Fruit fly (Drosophila melanogaster) whole organism, embryonic: ENCODE measurements around the gene CG31098.

Experiments used
- Asciz ChIP-seq: fragments of 200-800 bp; sonication (Bioruptor generic); optimal IDR thresholded peaks from 2 replicates; lab custom pipeline; 2017; ENCODE audit warnings: missing biosample characterization, mild to moderate bottlenecking, missing genetic modification characterization, missing genetic modification reagents
- Atf3 ChIP-seq: fragments of 200-800 bp; sonication (Bioruptor generic); optimal IDR thresholded peaks from 3 replicates; lab custom pipeline; 2016; ENCODE audit warnings: missing biosample characterization, missing genetic modification characterization
- Atf6 ChIP-seq: fragments of 200-800 bp; sonication (Bioruptor generic); IDR thresholded peaks from 2 replicates; pipeline ENCODE4 v1.3.6; 2022; ENCODE audit warnings: missing biosample characterization, missing genetic modification characterization
- Awh ChIP-seq: fragments of 200-800 bp; sonication (Bioruptor generic); IDR thresholded peaks from 2 replicates; pipeline ENCODE4, ENCODE4 v1.3.6; 2022; ENCODE audit warnings: missing biosample characterization, missing genetic modification characterization
- CG10321 ChIP-seq: fragments of 200-800 bp; sonication (Bioruptor generic); IDR thresholded peaks from 2 replicates; pipeline ENCODE4 v1.3.6; 2022; ENCODE audit warnings: missing biosample characterization, missing genetic modification characterization
- CG11504 ChIP-seq: fragments of 200-800 bp; sonication (Bioruptor generic); optimal IDR thresholded peaks from 3 replicates; lab custom pipeline; 2019; ENCODE audit warnings: missing biosample characterization, mild to moderate bottlenecking, missing genetic modification characterization, moderate library complexity
- CG13123 ChIP-seq: fragments of 200-800 bp; sonication (Bioruptor generic); optimal IDR thresholded peaks from 2 replicates; lab custom pipeline; 2016; ENCODE audit warnings: missing biosample characterization, missing genetic modification characterization
- CG13424 ChIP-seq: fragments of 200-800 bp; sonication (Bioruptor generic); optimal IDR thresholded peaks from 2 replicates; lab custom pipeline; 2019; ENCODE audit warnings: missing biosample characterization, mild to moderate bottlenecking, missing genetic modification characterization, moderate library complexity
- CG14014 ChIP-seq: fragments of 200-800 bp; sonication (Bioruptor generic); IDR thresholded peaks from 2 replicates; pipeline ENCODE4 v1.3.6; 2022; ENCODE audit warnings: missing biosample characterization, missing genetic modification characterization
- CG14441 ChIP-seq: fragments of 200-800 bp; sonication (Bioruptor generic); IDR thresholded peaks from 2 replicates; pipeline ENCODE4 v1.3.6; 2022; ENCODE audit warnings: missing biosample characterization, missing genetic modification characterization
- CG1792 ChIP-seq: fragments of 200-800 bp; sonication (Bioruptor generic); optimal IDR thresholded peaks from 2 replicates; lab custom pipeline; 2016; ENCODE audit warnings: missing biosample characterization, missing genetic modification characterization
- CG18476 ChIP-seq: fragments of 200-800 bp; sonication (Bioruptor generic); optimal IDR thresholded peaks from 2 replicates; lab custom pipeline; 2016; ENCODE audit warnings: missing biosample characterization, mild to moderate bottlenecking, missing genetic modification characterization
- CG2875 ChIP-seq: fragments of 200-800 bp; sonication (Bioruptor generic); optimal IDR thresholded peaks from 2 replicates; lab custom pipeline; 2017; ENCODE audit warnings: missing biosample characterization, mild to moderate bottlenecking, missing genetic modification characterization, missing genetic modification reagents
- CG31441 ChIP-seq: fragments of 200-800 bp; sonication (Bioruptor generic); IDR thresholded peaks from 2 replicates; pipeline ENCODE4 v1.3.6; 2022; ENCODE audit warnings: missing biosample characterization, missing genetic modification characterization
- CG32772 ChIP-seq: fragments of 200-800 bp; sonication (Bioruptor generic); IDR thresholded peaks from 2 replicates; pipeline ENCODE4 v1.3.6; 2022; ENCODE audit warnings: missing biosample characterization, missing genetic modification characterization
- CG3407 ChIP-seq: fragments of 200-800 bp; sonication (Bioruptor generic); optimal IDR thresholded peaks from 2 replicates; lab custom pipeline; 2018; ENCODE audit warnings: missing biosample characterization, mild to moderate bottlenecking, missing genetic modification characterization
- CG34376 ChIP-seq: fragments of 200-800 bp; sonication (Bioruptor generic); optimal IDR thresholded peaks from 2 replicates; lab custom pipeline; 2018; ENCODE audit warnings: missing biosample characterization, mild to moderate bottlenecking, missing genetic modification characterization
- CG6654 ChIP-seq: fragments of 200-800 bp; sonication (Bioruptor generic); optimal IDR thresholded peaks from 2 replicates; lab custom pipeline; 2017; ENCODE audit warnings: missing biosample characterization, mild to moderate bottlenecking, missing genetic modification characterization
- CG6689 ChIP-seq: fragments of 200-800 bp; sonication (Bioruptor generic); IDR thresholded peaks from 2 replicates; pipeline ENCODE4 v1.3.6; 2022; ENCODE audit warnings: missing biosample characterization, missing genetic modification characterization
- CG8924 ChIP-seq: fragments of 200-800 bp; optimal IDR thresholded peaks from 3 replicates; lab custom pipeline; 2019; ENCODE audit warnings: missing biosample characterization, mild to moderate bottlenecking, missing genetic modification characterization, moderate library complexity
- CG9727 ChIP-seq: fragments of 200-800 bp; sonication (Bioruptor generic); optimal IDR thresholded peaks from 3 replicates; lab custom pipeline; 2017; ENCODE audit warnings: missing biosample characterization, mild to moderate bottlenecking, missing genetic modification characterization
- D19A ChIP-seq: fragments of 200-800 bp; optimal IDR thresholded peaks from 3 replicates; lab custom pipeline; 2019; ENCODE audit warnings: missing biosample characterization, mild to moderate bottlenecking, missing genetic modification characterization, moderate library complexity
- Dbx ChIP-seq: fragments of 200-800 bp; sonication (Bioruptor generic); IDR thresholded peaks from 3 replicates; pipeline ENCODE4 v1.3.6; 2022; ENCODE audit warnings: missing biosample characterization, missing genetic modification characterization
- Deaf1 ChIP-seq: fragments of 200-800 bp; optimal IDR thresholded peaks from 3 replicates; lab custom pipeline; 2019; ENCODE audit warnings: missing biosample characterization, mild to moderate bottlenecking, missing genetic modification characterization, moderate library complexity
- Doc2 ChIP-seq: fragments of 200-800 bp; sonication (Bioruptor generic); IDR thresholded peaks from 2 replicates; pipeline ENCODE4 v1.3.6; 2022; ENCODE audit warnings: missing biosample characterization, missing genetic modification characterization
- H15 ChIP-seq: fragments of 200-800 bp; sonication (Bioruptor generic); IDR thresholded peaks from 3 replicates; pipeline ENCODE4 v1.3.6; 2022; ENCODE audit warnings: missing biosample characterization, missing genetic modification characterization
- H2.0 ChIP-seq: fragments of 200-800 bp; sonication (Bioruptor generic); IDR thresholded peaks from 2 replicates; pipeline ENCODE4 v1.3.6; 2022; ENCODE audit warnings: missing biosample characterization, missing genetic modification characterization
- HmgZ ChIP-seq: fragments of 200-800 bp; sonication (Bioruptor generic); optimal IDR thresholded peaks from 2 replicates; lab custom pipeline; 2018; ENCODE audit warnings: missing biosample characterization, mild to moderate bottlenecking, missing genetic modification characterization
- MTF-1 ChIP-seq: fragments of 200-800 bp; sonication (Bioruptor generic); optimal IDR thresholded peaks from 2 replicates; lab custom pipeline; 2018; ENCODE audit warnings: missing biosample characterization, mild to moderate bottlenecking, missing genetic modification characterization, borderline replicate concordance
- Mes4 ChIP-seq: fragments of 200-800 bp; sonication (Bioruptor generic); optimal IDR thresholded peaks from 2 replicates; lab custom pipeline; 2016; ENCODE audit warnings: missing biosample characterization, missing genetic modification characterization
- Oli ChIP-seq: fragments of 200-800 bp; sonication (Bioruptor generic); optimal IDR thresholded peaks from 2 replicates; lab custom pipeline; 2018; ENCODE audit warnings: missing biosample characterization, mild to moderate bottlenecking, missing genetic modification characterization, moderate library complexity
- Sry-δ ChIP-seq: fragments of 200-800 bp; sonication (Bioruptor generic); optimal IDR thresholded peaks from 2 replicates; lab custom pipeline; 2016; ENCODE audit warnings: missing biosample characterization, missing genetic modification characterization
- ash1 ChIP-seq: fragments of 200-800 bp; sonication (Bioruptor generic); optimal IDR thresholded peaks from 2 replicates; lab custom pipeline; 2018; ENCODE audit warnings: missing biosample characterization, mild to moderate bottlenecking, missing genetic modification characterization
- bab2 ChIP-seq: fragments of 200-800 bp; sonication (Bioruptor generic); optimal IDR thresholded peaks from 2 replicates; lab custom pipeline; 2016; ENCODE audit warnings: missing biosample characterization, missing genetic modification characterization
- bbx ChIP-seq: fragments of 200-800 bp; sonication (Bioruptor generic); IDR thresholded peaks from 2 replicates; pipeline ENCODE4 v1.3.6; 2022; ENCODE audit warnings: missing biosample characterization, missing genetic modification characterization; ENCODE audit not compliant: partially characterized antibody
- bowl ChIP-seq: fragments of 200-800 bp; sonication (Bioruptor generic); IDR thresholded peaks from 2 replicates; pipeline ENCODE4 v1.3.6; 2022; ENCODE audit warnings: missing biosample characterization, missing genetic modification characterization
- gfzf ChIP-seq: fragments of 200-800 bp; sonication (Bioruptor generic); optimal IDR thresholded peaks from 2 replicates; lab custom pipeline; 2016; ENCODE audit warnings: missing biosample characterization, mild to moderate bottlenecking, missing genetic modification characterization, moderate library complexity
- grn ChIP-seq: fragments of 200-800 bp; sonication (Bioruptor generic); optimal IDR thresholded peaks from 3 replicates; lab custom pipeline; 2017; ENCODE audit warnings: missing biosample characterization, missing genetic modification characterization
- jigr1 ChIP-seq: fragments of 200-800 bp; sonication (Bioruptor generic); IDR thresholded peaks from 3 replicates; pipeline ENCODE4 v1.3.6; 2022; ENCODE audit warnings: missing biosample characterization, missing genetic modification characterization
- jing ChIP-seq: fragments of 200-800 bp; sonication (Bioruptor generic); optimal IDR thresholded peaks from 2 replicates; lab custom pipeline; 2018; ENCODE audit warnings: missing biosample characterization, mild to moderate bottlenecking, missing genetic modification characterization
- knrl ChIP-seq: fragments of 200-800 bp; sonication (Bioruptor generic); IDR thresholded peaks from 3 replicates; pipeline ENCODE4 v1.3.6; 2022; ENCODE audit warnings: missing biosample characterization, missing genetic modification characterization; ENCODE audit not compliant: partially characterized antibody
- nerfin-1 ChIP-seq: fragments of 200-800 bp; sonication (Bioruptor generic); optimal IDR thresholded peaks from 3 replicates; lab custom pipeline; 2019; ENCODE audit warnings: missing biosample characterization, mild to moderate bottlenecking, missing genetic modification characterization, moderate library complexity
- nerfin-2 ChIP-seq: fragments of 200-800 bp; sonication (Bioruptor generic); IDR thresholded peaks from 2 replicates; pipeline ENCODE4 v1.3.6; 2022; ENCODE audit warnings: missing biosample characterization, missing genetic modification characterization; ENCODE audit not compliant: partially characterized antibody
- otp ChIP-seq: fragments of 200-800 bp; sonication (Bioruptor generic); IDR thresholded peaks from 3 replicates; pipeline ENCODE4, ENCODE4 v1.3.6; 2022; ENCODE audit warnings: missing biosample characterization, missing genetic modification characterization
- salm ChIP-seq: fragments of 200-800 bp; sonication (Bioruptor generic); optimal IDR thresholded peaks from 2 replicates; lab custom pipeline; 2018; ENCODE audit warnings: missing biosample characterization, mild to moderate bottlenecking, missing genetic modification characterization
- sima ChIP-seq: fragments of 200-800 bp; sonication (Bioruptor generic); optimal IDR thresholded peaks from 2 replicates; lab custom pipeline; 2016; ENCODE audit warnings: missing biosample characterization, missing genetic modification characterization
- sug ChIP-seq: fragments of 200-800 bp; optimal IDR thresholded peaks from 2 replicates; lab custom pipeline; 2019; ENCODE audit warnings: missing biosample characterization, mild to moderate bottlenecking, missing genetic modification characterization, moderate library complexity
- tna ChIP-seq: fragments of 200-800 bp; sonication (Bioruptor generic); IDR thresholded peaks from 2 replicates; pipeline ENCODE4 v1.3.6; 2022; ENCODE audit warnings: missing biosample characterization, missing genetic modification characterization; ENCODE audit not compliant: partially characterized antibody
- trem ChIP-seq: fragments of 200-800 bp; optimal IDR thresholded peaks from 3 replicates; lab custom pipeline; 2019; ENCODE audit warnings: missing biosample characterization, mild to moderate bottlenecking, missing genetic modification characterization, moderate library complexity
- unpg ChIP-seq: fragments of 200-800 bp; sonication (Bioruptor generic); optimal IDR thresholded peaks from 3 replicates; lab custom pipeline; 2018; ENCODE audit warnings: missing biosample characterization, mild to moderate bottlenecking, missing genetic modification characterization, moderate library complexity
- wdn ChIP-seq: fragments of 200-800 bp; sonication (Bioruptor generic); IDR thresholded peaks from 2 replicates; pipeline ENCODE4 v1.3.6; 2022; ENCODE audit warnings: missing biosample characterization, missing genetic modification characterization

Gene CG31098

dm6 chr3R:25265589-25266201, 27.1 kb downstream of the CG31098 start, which contains the start of the genes GlnRS and RIOK2 (continued):
- no peak for TF ChIP-seq D19A
- TF ChIP-seq HmgZ (tag; lab: Kevin White, UChicago), result peak; percentile 86
- peak; percentile 14 for TF ChIP-seq CG13424 (tag; lab: Kevin White, UChicago)
- TF ChIP-seq CG2875 (GFP tag; lab: Kevin White, UChicago), result no peak
- TF ChIP-seq jing (GFP tag; lab: Kevin White, UChicago), result no peak
- no peak for TF ChIP-seq CG34376
- TF ChIP-seq CG10321 (GFP tag; lab: Robert Waterston, UW), result no peak
- peak; percentile 95 for TF ChIP-seq knrl (GFP tag; lab: Robert Waterston, UW)
- no peak for TF ChIP-seq CG6654 (GFP tag; lab: Kevin White, UChicago)
- TF ChIP-seq Asciz (GFP tag; lab: Kevin White, UChicago), result no peak
- TF ChIP-seq H15 (GFP tag; lab: Robert Waterston, UW), result no peak
- peak; percentile 60; the same call in 2 of the 3 replicates for TF ChIP-seq Dbx (GFP tag; lab: Robert Waterston, UW)
- no peak for TF ChIP-seq CG1792 (GFP tag; lab: Kevin White, UChicago)
- TF ChIP-seq sug (tag; lab: Kevin White, UChicago), result peak; percentile 56
- TF ChIP-seq otp, result no peak
- TF ChIP-seq unpg (GFP tag; lab: Kevin White, UChicago), result no peak
- TF ChIP-seq CG6689 (GFP tag; lab: Robert Waterston, UW), result no peak
- no peak for TF ChIP-seq CG31441
- no peak for TF ChIP-seq salm (tag; lab: Kevin White, UChicago)
- peak; percentile 92 for TF ChIP-seq tna
- TF ChIP-seq grn (GFP tag; lab: Kevin White, UChicago), result peak; percentile 7
- TF ChIP-seq Atf3 (GFP tag; lab: Kevin White, UChicago), result peak; percentile 5
- no peak for TF ChIP-seq CG14014 (GFP tag; lab: Robert Waterston, UW)
- no peak for TF ChIP-seq ash1
- peak; percentile 84 for TF ChIP-seq Sry-δ (GFP tag; lab: Kevin White, UChicago)
- no peak for TF ChIP-seq Oli (tag; lab: Kevin White, UChicago)
- TF ChIP-seq gfzf (GFP tag; lab: Kevin White, UChicago), result peak; percentile 91
- peak; percentile 75; the same call in 1 of the 2 replicates for TF ChIP-seq nerfin-2 (GFP tag; lab: Robert Waterston, UW)
- TF ChIP-seq Mes4 (GFP tag; lab: Kevin White, UChicago), result no peak
- peak; percentile 81 for TF ChIP-seq trem (tag; lab: Kevin White, UChicago)
- peak; percentile 0 for TF ChIP-seq CG9727
- no peak for TF ChIP-seq Atf6
- TF ChIP-seq sima (GFP tag; lab: Kevin White, UChicago), result no peak
- TF ChIP-seq nerfin-1 (tag; lab: Kevin White, UChicago), result no peak
- TF ChIP-seq Deaf1 (tag; lab: Kevin White, UChicago), result no peak
- TF ChIP-seq CG8924 (tag; lab: Kevin White, UChicago), result no peak
- no peak for TF ChIP-seq Awh (GFP tag; lab: Robert Waterston, UW)
- no peak for TF ChIP-seq MTF-1 (GFP tag; lab: Kevin White, UChicago)
- no peak for TF ChIP-seq wdn
- TF ChIP-seq H2.0 (GFP tag; lab: Robert Waterston, UW), result no peak
- TF ChIP-seq CG18476, result no peak
- no peak for TF ChIP-seq bowl (GFP tag; lab: Robert Waterston, UW)
- no peak for TF ChIP-seq CG11504 (tag; lab: Kevin White, UChicago)
- no peak for TF ChIP-seq CG3407 (GFP tag; lab: Kevin White, UChicago)
- peak; percentile 96 for TF ChIP-seq bbx
- TF ChIP-seq CG32772 (GFP tag; lab: Robert Waterston, UW), result no peak
- no peak for TF ChIP-seq CG13123 (GFP tag; lab: Kevin White, UChicago)
- TF ChIP-seq CG14441 (GFP tag; lab: Robert Waterston, UW), result no peak
- TF ChIP-seq jigr1 (GFP tag; lab: Robert Waterston, UW), result no peak
- no peak for TF ChIP-seq Doc2 (GFP tag; lab: Robert Waterston, UW)
- TF ChIP-seq bab2 (GFP tag; lab: Kevin White, UChicago), result no peak
